Fruit fly (Drosophila melanogaster) whole organism, embryonic: ENCODE measurements around the gene CG44094.

Source experiments
- Aef1 ChIP-seq: fragments of 200-800 bp; sonication (Bioruptor generic); IDR thresholded peaks from 3 replicates; pipeline ENCODE4 v1.3.6; 2022; ENCODE audit warnings: missing biosample characterization, missing genetic modification characterization
- Atf6 ChIP-seq: fragments of 200-800 bp; sonication (Bioruptor generic); IDR thresholded peaks from 2 replicates; pipeline ENCODE4 v1.3.6; 2022; ENCODE audit warnings: missing biosample characterization, missing genetic modification characterization
- Bteb2 ChIP-seq: fragments of 200-800 bp; sonication (Bioruptor generic); optimal IDR thresholded peaks from 2 replicates; lab custom pipeline; 2016; ENCODE audit warnings: missing biosample characterization, missing genetic modification characterization
- CG10543 ChIP-seq: fragments of 200-800 bp; sonication (Bioruptor generic); optimal IDR thresholded peaks from 3 replicates; lab custom pipeline; 2017; ENCODE audit warnings: missing biosample characterization, mild to moderate bottlenecking, missing genetic modification characterization, moderate library complexity
- CG10959 ChIP-seq: fragments of 200-800 bp; sonication (Bioruptor generic); IDR thresholded peaks from 2 replicates; pipeline ENCODE4 v1.3.6; 2022; ENCODE audit warnings: missing biosample characterization, missing genetic modification characterization
- CG10979 ChIP-seq: fragments of 200-800 bp; sonication (Bioruptor generic); optimal IDR thresholded peaks from 2 replicates; lab custom pipeline; 2018; ENCODE audit warnings: missing biosample characterization, mild to moderate bottlenecking, missing genetic modification characterization, moderate library complexity
- CG1233 ChIP-seq: fragments of 200-800 bp; sonication (Bioruptor generic); optimal IDR thresholded peaks from 4 replicates; lab custom pipeline; 2018; ENCODE audit warnings: missing biosample characterization, mild to moderate bottlenecking, missing genetic modification characterization
- CG13296 ChIP-seq: fragments of 200-800 bp; sonication (Bioruptor generic); optimal IDR thresholded peaks from 3 replicates; lab custom pipeline; 2018; ENCODE audit warnings: missing biosample characterization, mild to moderate bottlenecking, missing genetic modification characterization
- CG14050 ChIP-seq: fragments of 200-800 bp; sonication (Bioruptor generic); IDR thresholded peaks from 3 replicates; pipeline ENCODE4 v1.3.6; 2022; ENCODE audit warnings: missing biosample characterization, missing genetic modification characterization
- CG15479 ChIP-seq: fragments of 200-800 bp; sonication (Bioruptor generic); optimal IDR thresholded peaks from 3 replicates; lab custom pipeline; 2019; ENCODE audit warnings: missing biosample characterization, mild to moderate bottlenecking, missing genetic modification characterization, moderate library complexity
- CG16863 ChIP-seq: fragments of 200-800 bp; sonication (Bioruptor generic); optimal IDR thresholded peaks from 3 replicates; lab custom pipeline; 2016; ENCODE audit warnings: missing biosample characterization, missing genetic modification characterization
- CG17361 ChIP-seq: fragments of 200-800 bp; sonication (Bioruptor generic); IDR thresholded peaks from 3 replicates; pipeline ENCODE4 v1.3.6; 2022; ENCODE audit warnings: missing biosample characterization, missing genetic modification characterization
- CG18262 ChIP-seq: fragments of 200-800 bp; optimal IDR thresholded peaks from 3 replicates; lab custom pipeline; 2019; ENCODE audit warnings: missing biosample characterization, mild to moderate bottlenecking, missing genetic modification characterization, moderate library complexity
- CG31224 ChIP-seq: fragments of 200-800 bp; sonication (Bioruptor generic); IDR thresholded peaks from 2 replicates; pipeline ENCODE4 v1.3.6; 2022; ENCODE audit warnings: missing biosample characterization, missing genetic modification characterization
- CG3407 ChIP-seq: fragments of 200-800 bp; sonication (Bioruptor generic); optimal IDR thresholded peaks from 2 replicates; lab custom pipeline; 2018; ENCODE audit warnings: missing biosample characterization, mild to moderate bottlenecking, missing genetic modification characterization
- CG4730 ChIP-seq: fragments of 200-800 bp; sonication (Bioruptor generic); IDR thresholded peaks from 2 replicates; pipeline ENCODE4 v1.3.6; 2022; ENCODE audit warnings: missing biosample characterization, missing genetic modification characterization
- CG8281 ChIP-seq: fragments of 200-800 bp; sonication (Bioruptor generic); optimal IDR thresholded peaks from 2 replicates; lab custom pipeline; 2018; ENCODE audit warnings: missing biosample characterization, mild to moderate bottlenecking, missing genetic modification characterization, moderate library complexity
- CG8765 ChIP-seq: fragments of 200-800 bp; sonication (Bioruptor generic); IDR thresholded peaks from 2 replicates; pipeline ENCODE4 v1.3.6; 2022; ENCODE audit warnings: missing biosample characterization, missing genetic modification characterization
- Mes4 ChIP-seq: fragments of 200-800 bp; sonication (Bioruptor generic); optimal IDR thresholded peaks from 2 replicates; lab custom pipeline; 2016; ENCODE audit warnings: missing biosample characterization, missing genetic modification characterization
- Usf ChIP-seq: fragments of 200-800 bp; sonication (Bioruptor generic); optimal IDR thresholded peaks from 2 replicates; lab custom pipeline; 2017; ENCODE audit warnings: missing genotype, missing biosample characterization, missing genetic modification characterization
- Xrp1 ChIP-seq: fragments of 200-800 bp; sonication (Bioruptor generic); IDR thresholded peaks from 2 replicates; pipeline ENCODE4 v1.3.6; 2022; ENCODE audit warnings: missing biosample characterization, missing genetic modification characterization
- ap ChIP-seq: fragments of 200-800 bp; sonication (Bioruptor generic); IDR thresholded peaks from 2 replicates; pipeline ENCODE4 v1.3.6; 2022; ENCODE audit warnings: missing biosample characterization, missing genetic modification characterization
- ase ChIP-seq: fragments of 200-800 bp; sonication (Bioruptor generic); IDR thresholded peaks from 3 replicates; pipeline ENCODE4 v1.3.6; 2022; ENCODE audit warnings: missing biosample characterization, missing genetic modification characterization
- caup ChIP-seq: fragments of 200-800 bp; sonication (Bioruptor generic); optimal IDR thresholded peaks from 3 replicates; lab custom pipeline; 2017; ENCODE audit warnings: missing biosample characterization, mild to moderate bottlenecking, missing genetic modification characterization, moderate library complexity; ENCODE audit not compliant: severe bottlenecking
- chn ChIP-seq: fragments of 200-800 bp; sonication (Bioruptor generic); optimal IDR thresholded peaks from 2 replicates; lab custom pipeline; 2016; ENCODE audit warnings: missing biosample characterization, missing genetic modification characterization
- dpn ChIP-seq, 2 experiments: fragments of 200-800 bp; sonication (Bioruptor generic); optimal IDR thresholded peaks; 3 replicates each; lab custom pipeline; 2016; ENCODE audit warnings: missing biosample characterization in 2 of 2, missing genetic modification characterization in 2 of 2
- dysf ChIP-seq: fragments of 200-800 bp; sonication (Bioruptor generic); IDR thresholded peaks from 3 replicates; pipeline ENCODE4 v1.3.6; 2022; ENCODE audit warnings: missing biosample characterization, missing genetic modification characterization
- en ChIP-seq: fragments of 200-800 bp; sonication (Bioruptor generic); optimal IDR thresholded peaks from 2 replicates; lab custom pipeline; 2016; ENCODE audit warnings: missing biosample characterization, missing genetic modification characterization
- esg ChIP-seq: fragments of 200-800 bp; sonication (Bioruptor generic); conservative IDR thresholded peaks from 2 replicates; pipeline ENCODE4 v1.3.6; 2022; ENCODE audit warnings: missing biosample characterization, missing genetic modification characterization
- exex ChIP-seq: fragments of 200-800 bp; sonication (Bioruptor generic); optimal IDR thresholded peaks from 4 replicates; lab custom pipeline; 2018; ENCODE audit warnings: missing biosample characterization, mild to moderate bottlenecking, missing genetic modification characterization, moderate library complexity
- fd96Cb ChIP-seq: fragments of 200-800 bp; sonication (Bioruptor generic); optimal IDR thresholded peaks from 2 replicates; lab custom pipeline; 2018; ENCODE audit warnings: missing biosample characterization, mild to moderate bottlenecking, missing genetic modification characterization, moderate library complexity
- gce ChIP-seq: fragments of 200-800 bp; sonication (Bioruptor generic); IDR thresholded peaks from 3 replicates; pipeline ENCODE4 v1.3.6; 2022; ENCODE audit warnings: missing biosample characterization, missing genetic modification characterization
- gcm ChIP-seq: fragments of 200-800 bp; sonication (Bioruptor generic); optimal IDR thresholded peaks from 2 replicates; lab custom pipeline; 2019; ENCODE audit warnings: missing biosample characterization, mild to moderate bottlenecking, missing genetic modification characterization, moderate library complexity
- gro ChIP-seq: fragments of 200-800 bp; sonication (Bioruptor generic); optimal IDR thresholded peaks from 2 replicates; lab custom pipeline; 2016; ENCODE audit warnings: missing biosample characterization, missing genetic modification characterization
- knrl ChIP-seq: fragments of 200-800 bp; sonication (Bioruptor generic); IDR thresholded peaks from 3 replicates; pipeline ENCODE4 v1.3.6; 2022; ENCODE audit warnings: missing biosample characterization, missing genetic modification characterization; ENCODE audit not compliant: partially characterized antibody
- maf-S ChIP-seq: fragments of 200-800 bp; sonication (Bioruptor generic); optimal IDR thresholded peaks from 2 replicates; lab custom pipeline; 2016; ENCODE audit warnings: missing biosample characterization, missing genetic modification characterization
- peb ChIP-seq: fragments of 200-800 bp; sonication (Bioruptor generic); IDR thresholded peaks from 2 replicates; pipeline ENCODE4 v1.3.6; 2022; ENCODE audit warnings: missing biosample characterization, missing genetic modification characterization
- pho ChIP-seq: fragments of 200-800 bp; sonication (Bioruptor generic); optimal IDR thresholded peaks from 2 replicates; lab custom pipeline; 2016; ENCODE audit warnings: missing biosample characterization, missing genetic modification characterization
- pita ChIP-seq: fragments of 200-800 bp; sonication (Bioruptor generic); optimal IDR thresholded peaks from 2 replicates; lab custom pipeline; 2017; ENCODE audit warnings: missing biosample characterization, mild to moderate bottlenecking, missing genetic modification characterization
- pnt ChIP-seq: fragments of 200-800 bp; sonication (Bioruptor generic); optimal IDR thresholded peaks from 3 replicates; lab custom pipeline; 2016; ENCODE audit warnings: missing biosample characterization, missing genetic modification characterization
- rib ChIP-seq: fragments of 200-800 bp; sonication (Bioruptor generic); IDR thresholded peaks from 2 replicates; pipeline ENCODE4 v1.3.6; 2022; ENCODE audit warnings: missing biosample characterization, missing genetic modification characterization
- ro ChIP-seq: fragments of 200-800 bp; sonication (Bioruptor generic); IDR thresholded peaks from 2 replicates; pipeline ENCODE4 v1.3.6; 2022; ENCODE audit warnings: missing biosample characterization, missing genetic modification characterization
- sc ChIP-seq, 3 experiments: fragments of >200 bp in 2 of 3; fragments of 200-800 bp in 1 of 3; sonication (Bioruptor generic) in 1 of 3; optimal IDR thresholded peaks; 2 replicates in 2 of 3; 3 replicates in 1 of 3; lab custom pipeline; 2017; ENCODE audit warnings: mild to moderate bottlenecking in 1 of 3, missing biosample characterization in 1 of 3, missing genetic modification characterization in 1 of 3, missing genetic modification reagents in 1 of 3
- schlank ChIP-seq: fragments of 200-800 bp; sonication (Bioruptor generic); optimal IDR thresholded peaks from 2 replicates; lab custom pipeline; 2018; ENCODE audit warnings: missing biosample characterization, mild to moderate bottlenecking, missing genetic modification characterization
- scrt ChIP-seq: fragments of 200-800 bp; sonication (Bioruptor generic); optimal IDR thresholded peaks from 2 replicates; lab custom pipeline; 2018; ENCODE audit warnings: missing biosample characterization, mild to moderate bottlenecking, missing genetic modification characterization, moderate library complexity
- slou ChIP-seq: fragments of 200-800 bp; sonication (Bioruptor generic); optimal IDR thresholded peaks from 3 replicates; lab custom pipeline; 2016; ENCODE audit warnings: missing biosample characterization, missing genetic modification characterization
- sob ChIP-seq: fragments of 200-800 bp; sonication (Bioruptor generic); IDR thresholded peaks from 2 replicates; pipeline ENCODE4 v1.3.6; 2022; ENCODE audit warnings: missing biosample characterization, missing genetic modification characterization
- ssp ChIP-seq: fragments of 200-800 bp; sonication (Bioruptor generic); IDR thresholded peaks from 2 replicates; pipeline ENCODE4 v1.3.6; 2022; ENCODE audit warnings: missing biosample characterization, missing genetic modification characterization
- tgo ChIP-seq: fragments of 200-800 bp; sonication (Bioruptor generic); IDR thresholded peaks from 3 replicates; pipeline ENCODE4 v1.3.6; 2022; ENCODE audit warnings: missing biosample characterization, missing genetic modification characterization

CG44094 gene

dm6 chr3R:14590753-14591535 lies 14.5 kb upstream of the CG44094 start (continued):
- peak; percentile 73 for TF ChIP-seq ssp
- TF ChIP-seq dysf (GFP tag; lab: Robert Waterston, UW) = peak; percentile 66; the same call in 2 of the 3 replicates
- peak; percentile 93 for TF ChIP-seq fd96Cb (tag; lab: Kevin White, UChicago)
- TF ChIP-seq Xrp1 (GFP tag; lab: Robert Waterston, UW) = peak; percentile 93
- no peak for TF ChIP-seq maf-S (GFP tag; lab: Kevin White, UChicago)
- no peak for TF ChIP-seq sc (optimal IDR thresholded peaks at IDR 0.05; lab: Kevin White, UChicago)
- peak; percentile 93 for TF ChIP-seq sc (GFP tag; optimal IDR thresholded peaks at IDR 0.05; lab: Kevin White, UChicago)
- TF ChIP-seq pho (GFP tag; lab: Kevin White, UChicago) = no peak
- peak; percentile 71 for TF ChIP-seq tgo (GFP tag; lab: Robert Waterston, UW)
- TF ChIP-seq chn (GFP tag; lab: Kevin White, UChicago) = peak; percentile 47
- TF ChIP-seq knrl (GFP tag; lab: Robert Waterston, UW) = no peak
- no peak for TF ChIP-seq schlank
- TF ChIP-seq sob = no peak
- peak; percentile 98 for TF ChIP-seq CG10979 (tag; lab: Kevin White, UChicago)
- peak; percentile 78 for TF ChIP-seq CG8765 (GFP tag; lab: Robert Waterston, UW)
- peak; percentile 64 for TF ChIP-seq esg
- no peak for TF ChIP-seq exex
- peak; percentile 46; the same call in 1 of the 2 replicates for TF ChIP-seq Atf6 (GFP tag; lab: Robert Waterston, UW)
- peak; percentile 16 for TF ChIP-seq CG13296 (GFP tag; lab: Kevin White, UChicago)
- peak; percentile 56 for TF ChIP-seq CG4730 (GFP tag; lab: Robert Waterston, UW)
- TF ChIP-seq CG16863 = peak; percentile 15
- peak; percentile 26 for TF ChIP-seq caup (GFP tag; lab: Kevin White, UChicago)
- TF ChIP-seq dpn (GFP tag; optimal IDR thresholded peaks at IDR 0.05; lab: Kevin White, UChicago) = peak in 1 of 2 experiments; percentile 81
- peak; percentile 96 for TF ChIP-seq gcm
- TF ChIP-seq rib = no peak
- TF ChIP-seq gro (GFP tag; lab: Kevin White, UChicago) = no peak
- peak; percentile 98 for TF ChIP-seq CG18262
- TF ChIP-seq CG14050 (GFP tag; lab: Robert Waterston, UW) = no peak
- TF ChIP-seq Aef1 (GFP tag; lab: Robert Waterston, UW) = peak; percentile 19; the same call in 1 of the 3 replicates
- TF ChIP-seq en = no peak
- no peak for TF ChIP-seq Bteb2 (GFP tag; lab: Kevin White, UChicago)
- TF ChIP-seq peb (GFP tag; lab: Robert Waterston, UW) = peak; percentile 71
- no peak for TF ChIP-seq Mes4 (GFP tag; lab: Kevin White, UChicago)
- TF ChIP-seq CG17361 (GFP tag; lab: Robert Waterston, UW) = peak; percentile 98
- TF ChIP-seq CG1233 (GFP tag; lab: Kevin White, UChicago) = peak; percentile 83
- peak; percentile 55 for TF ChIP-seq ap
- peak; percentile 68; the same call in 1 of the 3 replicates for TF ChIP-seq ase (GFP tag; lab: Robert Waterston, UW)
- TF ChIP-seq CG31224 = peak; percentile 34; the same call in 1 of the 2 replicates
- TF ChIP-seq scrt (GFP tag; lab: Kevin White, UChicago) = peak; percentile 40
- peak; percentile 84 for TF ChIP-seq Usf (GFP tag; lab: Kevin White, UChicago)
- TF ChIP-seq CG15479 (GFP tag; lab: Kevin White, UChicago) = peak; percentile 80
- peak; percentile 44 for TF ChIP-seq CG8281
- TF ChIP-seq slou (GFP tag; lab: Kevin White, UChicago) = peak; percentile 4
- peak; percentile 87 for TF ChIP-seq CG3407 (GFP tag; lab: Kevin White, UChicago)
- TF ChIP-seq gce (GFP tag; lab: Robert Waterston, UW) = 0 out of 3 replicates have a peak, but pooled peaks have one; percentile 20
- peak; percentile 28 for TF ChIP-seq CG10543 (GFP tag; lab: Kevin White, UChicago)
- peak; percentile 86 for TF ChIP-seq CG10959 (GFP tag; lab: Robert Waterston, UW)
- TF ChIP-seq pnt (GFP tag; lab: Kevin White, UChicago) = no peak
- no peak for TF ChIP-seq pita (GFP tag; lab: Kevin White, UChicago)
- peak; percentile 70; the same call in 1 of the 2 replicates for TF ChIP-seq ro (GFP tag; lab: Robert Waterston, UW)
